Fruit fly (Drosophila melanogaster) whole organism, adult: ENCODE results near the gene Lsm12a.

ENCODE experiments used
- CG14711 ChIP-seq: fragments of 200-800 bp; sonication (Bioruptor generic); optimal IDR thresholded peaks from 2 replicates; lab custom pipeline; 2018; ENCODE audit warnings: missing biosample characterization, mild to moderate bottlenecking, missing genetic modification characterization, moderate library complexity
- CG7101 ChIP-seq: fragments of 200-800 bp; sonication (Bioruptor generic); optimal IDR thresholded peaks from 2 replicates; lab custom pipeline; 2018; ENCODE audit warnings: missing biosample characterization, mild to moderate bottlenecking, missing genetic modification characterization, moderate library complexity
- kay ChIP-seq: fragments of 200-800 bp; sonication (Bioruptor generic); peaks from one replicate; lab custom pipeline; 2016; ENCODE audit warnings: missing biosample characterization, missing genetic modification characterization, borderline replicate concordance
- ovo ChIP-seq: fragments of 200-800 bp; sonication (Bioruptor generic); optimal IDR thresholded peaks from 2 replicates; lab custom pipeline; 2016; ENCODE audit warnings: missing biosample characterization, missing genetic modification characterization
- pad ChIP-seq: fragments of 200-800 bp; sonication (Bioruptor generic); optimal IDR thresholded peaks from 3 replicates; lab custom pipeline; 2017; ENCODE audit warnings: missing biosample characterization, missing genetic modification characterization, mild to moderate bottlenecking, moderate library complexity, missing genetic modification reagents

DNA sequence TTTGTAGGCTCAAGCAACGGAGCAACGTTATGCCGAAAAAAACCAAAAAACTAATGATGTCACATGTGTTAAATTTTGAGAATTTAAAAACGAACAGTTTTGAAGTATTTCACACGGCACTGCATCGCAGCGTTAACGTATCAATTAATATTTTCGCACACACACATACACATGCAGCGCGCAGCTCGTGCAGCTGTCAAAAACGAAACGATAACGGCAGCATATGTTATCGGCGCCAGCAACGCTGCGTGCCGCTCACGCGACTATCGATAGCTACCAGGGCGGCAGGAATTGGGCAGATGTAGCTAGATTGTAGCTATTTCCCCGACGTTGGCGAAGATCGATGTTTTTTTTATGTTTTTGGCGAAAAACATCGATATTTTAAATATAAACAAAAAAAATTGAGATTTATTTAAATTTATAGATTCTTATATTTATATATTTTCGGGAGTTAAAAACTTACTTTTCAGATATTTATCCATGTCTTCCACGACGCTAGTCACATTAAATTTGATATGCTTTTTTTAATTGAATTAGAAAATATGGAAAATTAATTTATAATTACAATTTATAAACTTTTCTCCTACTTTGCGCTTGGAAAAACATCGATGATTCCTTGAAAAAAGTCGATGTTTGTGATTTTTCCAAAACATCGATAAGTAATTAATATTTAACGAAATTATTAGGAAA is 10.5 kb downstream of the Lsm12a start, which contains the start of gene Usp7:
- TF ChIP-seq CG7101 (tag; lab: Kevin White, UChicago) (no peak), CG14711 (no peak), pad (no peak), ovo (GFP tag; lab: Kevin White, UChicago) (no peak), kay (no peak)
